Worm (Caenorhabditis elegans) whole organism, dauer: ENCODE data around the gene sms-3.

Experiments used
- unc-62 ChIP-seq: sonication (generic microtip); optimal IDR thresholded peaks from 2 replicates; lab custom pipeline; 2017; ENCODE audit warnings: missing biosample characterization, missing genetic modification reagents, missing genetic modification characterization

Gene sms-3

ce11 chrIII:1600670-1601194 lies at the start of gene sms-3:
Gene sms-3 (minus strand): TSS chrIII:1601144.
- no peak for TF ChIP-seq unc-62

DNA sequence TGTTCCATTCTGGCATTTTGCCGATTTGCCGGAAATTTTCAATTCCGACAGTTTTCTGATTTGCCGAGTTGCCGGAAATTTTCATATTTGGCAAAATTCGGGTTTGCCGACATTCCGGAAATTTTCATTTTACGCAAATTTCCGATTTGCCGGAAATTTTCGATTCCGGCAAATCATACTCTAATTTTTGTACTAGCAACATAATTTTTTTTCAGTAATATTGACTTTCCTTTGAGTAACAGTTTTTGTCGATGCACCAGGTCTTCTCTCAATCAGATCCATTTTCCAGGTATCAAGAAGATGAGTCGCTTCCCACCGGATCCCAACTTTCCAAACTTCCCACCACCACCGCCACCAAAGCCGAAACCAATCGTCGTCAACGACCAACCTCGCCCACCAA lies 40.2 kb upstream of the sms-3 start, which contains the start of gene Y22D7AL.3:
Gene Y22D7AL.3, plus strand, starts transcription at position 301 of the 400 bp plus-strand sequence.
- TF ChIP-seq unc-62 = no peak

ce11 chrIII:1638345-1638744 lies 37.4 kb upstream of the sms-3 start:
- TF ChIP-seq unc-62 = no peak

DNA sequence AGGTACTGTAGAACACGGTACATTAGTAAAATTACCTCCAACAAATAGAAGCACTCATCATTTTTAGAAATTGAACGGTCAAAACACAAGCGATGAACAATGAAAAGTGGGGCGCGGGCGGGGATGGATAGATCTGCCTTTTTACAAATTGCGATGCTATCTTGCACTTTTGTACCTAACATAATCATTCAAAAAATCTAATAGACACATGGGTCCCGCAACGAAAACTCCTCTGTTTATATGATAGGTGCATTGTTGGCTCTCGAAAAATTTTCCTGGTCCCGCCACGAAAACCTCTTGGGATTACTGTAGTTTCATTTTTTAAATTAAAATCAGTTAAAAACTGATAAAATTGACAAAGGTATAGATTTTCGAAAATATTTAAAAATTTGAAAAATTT lies 33.3 kb upstream of the sms-3 start, which contains the start of gene Y22D7AL.11:
Gene Y22D7AL.11, minus strand, starts transcription at position 101 of the 400 bp plus-strand sequence.
- no peak for TF ChIP-seq unc-62

ce11 chrIII:1626524-1626923 lies 25.6 kb upstream of the sms-3 start, which contains the start of gene Y22D7AL.4:
Gene Y22D7AL.4 (plus strand): TSS chrIII:1626632.
- no peak for TF ChIP-seq unc-62

ce11 chrIII:1625660-1626275 lies 24.8 kb upstream of the sms-3 start:
- TF ChIP-seq unc-62 = no peak

DNA sequence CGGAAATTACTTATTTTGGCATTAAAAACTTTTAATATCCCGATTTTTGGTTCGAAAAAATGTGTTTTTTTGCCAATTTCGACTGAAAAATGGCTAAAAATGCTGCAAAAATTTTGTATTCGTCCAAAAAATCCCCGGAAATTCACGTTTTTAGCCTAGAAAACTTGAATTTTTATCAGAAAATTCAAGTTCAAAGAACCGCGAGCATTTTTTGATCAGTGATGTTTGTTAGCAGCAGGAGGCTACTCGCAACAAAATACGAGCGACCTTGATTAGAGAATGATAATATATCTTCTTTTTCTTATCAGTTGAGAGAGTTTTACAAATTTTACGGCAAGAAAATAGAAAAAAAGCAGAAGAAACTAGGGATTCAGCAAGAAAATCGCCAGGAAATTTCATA lies 21.4 kb upstream of the sms-3 start:
- TF ChIP-seq unc-62 = no peak

DNA sequence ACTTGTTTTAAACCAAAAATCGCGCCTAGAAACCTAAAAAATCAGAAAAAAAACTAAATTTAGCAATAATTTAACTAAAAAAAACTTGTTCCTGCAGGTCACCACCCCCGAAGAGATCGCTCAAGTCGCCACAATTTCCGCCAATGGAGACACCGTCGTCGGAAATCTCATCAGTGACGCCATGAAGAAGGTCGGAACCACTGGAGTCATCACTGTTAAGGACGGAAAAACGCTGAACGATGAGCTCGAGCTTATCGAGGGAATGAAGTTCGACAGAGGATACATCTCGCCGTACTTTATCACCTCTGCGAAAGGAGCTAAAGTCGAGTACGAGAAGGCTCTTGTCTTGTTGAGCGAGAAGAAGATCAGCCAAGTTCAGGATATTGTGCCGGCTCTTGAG lies 20.4 kb upstream of the sms-3 start:
- no peak for TF ChIP-seq unc-62

ce11 chrIII:1619890-1620289 lies 18.9 kb upstream of the sms-3 start:
- no peak for TF ChIP-seq unc-62

ce11 chrIII:1619442-1619841 lies 18.5 kb upstream of the sms-3 start, which contains the start of gene hsp-60:
Gene hsp-60 (plus strand): TSS chrIII:1619742.
- TF ChIP-seq unc-62 = no peak

- peak; percentile 24 for TF ChIP-seq unc-62
Measured at ce11 chrIII:1618915-1619314, 18.0 kb upstream of the sms-3 start, which contains the start of gene Y22D7AL.10. Gene Y22D7AL.10 (minus strand): TSS chrIII:1618929.

DNA sequence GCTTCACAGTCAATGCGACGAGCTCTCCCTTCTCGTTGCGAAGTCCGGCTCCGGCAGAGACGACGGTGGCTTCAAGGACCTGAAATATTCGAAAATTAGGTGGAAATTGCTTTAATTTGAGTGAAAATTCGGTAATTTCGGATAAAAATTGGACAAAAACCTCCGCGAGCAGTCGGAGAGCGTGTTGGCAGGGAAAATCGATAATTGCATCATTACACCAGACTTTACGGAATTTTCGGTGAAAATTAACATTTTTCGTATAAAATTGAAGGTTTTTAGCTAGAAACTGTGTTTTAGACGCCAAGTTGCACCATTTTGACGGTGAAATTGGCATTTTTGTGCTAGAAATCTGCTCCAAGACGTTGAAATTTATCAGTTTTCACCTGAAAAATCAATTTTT lies 17.4 kb upstream of the sms-3 start:
- TF ChIP-seq unc-62 = no peak

DNA sequence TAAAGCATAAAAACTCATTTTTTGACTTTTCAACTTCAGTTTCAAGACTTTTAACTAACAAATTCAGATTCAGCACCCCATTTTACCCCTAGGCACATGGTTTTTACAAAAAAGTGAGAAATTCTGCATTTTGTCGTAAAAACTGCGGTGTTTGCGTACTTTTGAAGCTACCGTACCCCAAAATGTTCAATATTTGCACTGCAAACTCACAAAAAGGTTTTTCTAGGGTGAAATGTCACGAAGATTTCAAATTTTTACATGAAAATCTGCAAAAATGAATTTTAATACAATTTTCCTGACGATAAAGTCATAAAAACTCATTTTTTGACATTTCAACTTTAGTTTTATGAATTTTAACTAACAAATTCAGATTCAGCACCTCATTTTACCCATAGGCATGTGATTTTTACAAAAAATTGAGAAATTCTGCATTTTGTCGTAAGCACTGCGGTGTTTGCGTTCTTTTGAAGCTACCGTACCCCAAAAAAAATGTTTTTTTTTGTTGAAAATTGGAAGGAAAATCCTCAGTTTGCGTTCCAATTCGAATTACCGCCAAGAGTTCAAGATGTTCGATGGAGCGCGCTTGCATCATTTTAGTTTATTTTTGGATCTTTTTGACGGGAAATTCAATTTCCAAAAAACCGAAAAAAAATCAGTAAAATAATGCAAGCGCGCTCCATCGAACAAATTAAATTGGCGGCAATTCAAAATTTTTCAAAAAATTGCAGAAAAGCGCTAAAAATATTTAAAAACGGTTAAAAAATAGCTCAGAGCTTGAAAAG lies 15.5 kb upstream of the sms-3 start:
- TF ChIP-seq unc-62 = no peak

ce11 chrIII:1614412-1614811 lies 13.5 kb upstream of the sms-3 start:
- TF ChIP-seq unc-62 = no peak

- TF ChIP-seq unc-62 = no peak
Measured at ce11 chrIII:1613933-1614332, 13.0 kb upstream of the sms-3 start, which contains the start of gene Y22D7AL.9. Gene Y22D7AL.9 (minus strand): TSS chrIII:1614033.

- no peak for TF ChIP-seq unc-62
Measured at ce11 chrIII:1612974-1613568, 12.1 kb upstream of the sms-3 start.

DNA sequence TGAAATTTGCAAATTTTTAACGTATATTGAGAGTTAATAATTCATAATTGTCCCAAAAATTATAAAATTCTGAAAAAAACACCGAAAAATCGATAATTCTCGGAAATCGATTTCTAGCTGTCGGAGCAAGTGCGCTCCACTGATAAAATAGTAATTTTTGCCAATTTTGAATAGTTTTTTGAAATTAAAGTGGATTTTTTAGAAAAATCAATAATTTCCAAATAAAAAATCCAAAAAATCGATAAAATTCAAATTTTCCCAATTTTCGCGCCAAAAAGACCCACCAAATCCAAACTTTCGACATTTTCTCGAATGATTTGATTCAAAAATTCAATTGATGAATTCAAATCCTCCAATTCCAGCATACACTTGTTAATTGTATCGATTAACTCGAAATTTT lies 10.0 kb upstream of the sms-3 start:
- TF ChIP-seq unc-62 = no peak
